Worm (Caenorhabditis elegans): Measurements from ENCODE around the gene F36D3.14.

- TF ChIP-seq fkh-10 (GFP tag; optimal IDR thresholded peaks at IDR 0.05) (no peak), nfya-1 (tag; optimal IDR thresholded peaks at IDR 0.05; ENCODE audit: insufficient read depth) (no peak), snpc-4 (tag; optimal IDR thresholded peaks at IDR 0.05) (no peak), nhr-67 (tag; optimal IDR thresholded peaks at IDR 0.05) (no peak), mdl-1 (tag; optimal IDR thresholded peaks at IDR 0.05) (no peak), nhr-28 (tag; optimal IDR thresholded peaks at IDR 0.05) (no peak), nhr-12 (tag; optimal IDR thresholded peaks at IDR 0.05) (no peak)
Measured at ce11 chrV:16480919-16481630, 22.0 kb downstream of the F36D3.14 start, which contains the start of the genes F57E7.4 and spig-6.

All from whole organism, L3 larva.